Fruit fly (Drosophila melanogaster) whole organism, larva: ENCODE results near the gene CG13842.
A peak's percentile ranks its signal among the peaks of the same experiment; 100 is the strongest.

Source experiments
- noc ChIP-seq: fragments of 200-800 bp; sonication (Bioruptor generic); optimal IDR thresholded peaks from 3 replicates; lab custom pipeline; 2019; ENCODE audit warnings: missing biosample characterization, mild to moderate bottlenecking, missing genetic modification characterization, moderate library complexity

Gene CG13842

dm6 chr3R:22727857-22728256 lies 20.8 kb upstream of the CG13842 start:
- no peak for TF ChIP-seq noc (tag; lab: Kevin White, UChicago)

dm6 chr3R:22727456-22727833 lies 20.4 kb upstream of the CG13842 start:
- TF ChIP-seq noc (tag; lab: Kevin White, UChicago), result no peak

dm6 chr3R:22726771-22727455 lies 19.8 kb upstream of the CG13842 start, which contains the start of gene CG45049:
Gene CG45049 (plus strand): TSS chr3R:22726967.
- no peak for TF ChIP-seq noc (tag; lab: Kevin White, UChicago)

- TF ChIP-seq noc (tag; lab: Kevin White, UChicago), result no peak
Observed at dm6 chr3R:22726031-22726770, 19.1 kb upstream of the CG13842 start, which contains the start of gene RNF220. Gene RNF220 (minus strand): TSS chr3R:22726414.

dm6 chr3R:22724149-22724973 lies 17.3 kb upstream of the CG13842 start, which contains the start of gene Irp-1A:
Gene Irp-1A (minus strand): TSS chr3R:22724587.
- peak; percentile 58 for TF ChIP-seq noc (tag; lab: Kevin White, UChicago)

- no peak for TF ChIP-seq noc (tag; lab: Kevin White, UChicago)
Observed at dm6 chr3R:22720808-22721306, 13.8 kb upstream of the CG13842 start, which contains the start of gene wge. Gene wge (minus strand): TSS chr3R:22721150.

dm6 chr3R:22719607-22719949 lies 12.5 kb upstream of the CG13842 start:
- TF ChIP-seq noc (tag; lab: Kevin White, UChicago), result no peak

- TF ChIP-seq noc (tag; lab: Kevin White, UChicago), result no peak
Observed at dm6 chr3R:22718937-22719606, 12.0 kb upstream of the CG13842 start.

dm6 chr3R:22718401-22718800 lies 11.3 kb upstream of the CG13842 start:
- TF ChIP-seq noc (tag; lab: Kevin White, UChicago), result no peak

- no peak for TF ChIP-seq noc (tag; lab: Kevin White, UChicago)
Observed at dm6 chr3R:22717863-22718262, 10.8 kb upstream of the CG13842 start.

dm6 chr3R:22710662-22711061 lies 3.6 kb upstream of the CG13842 start, which contains the start of gene CG4907:
Gene CG4907 (minus strand): TSS chr3R:22710762.
- TF ChIP-seq noc (tag; lab: Kevin White, UChicago), result no peak

dm6 chr3R:22701793-22702192 lies 5.3 kb downstream of the CG13842 start, which contains the start of the genes CG6972 and CCAP:
Gene CG6972 (plus strand): TSS chr3R:22702007.
Gene CCAP (minus strand): TSS chr3R:22702084.
- no peak for TF ChIP-seq noc (tag; lab: Kevin White, UChicago)

- TF ChIP-seq noc (tag; lab: Kevin White, UChicago), result no peak
Observed at dm6 chr3R:22698208-22698607, 8.9 kb downstream of the CG13842 start, which contains the start of gene Cyp6d4. Gene Cyp6d4 (plus strand): TSS chr3R:22698319.

- no peak for TF ChIP-seq noc (tag; lab: Kevin White, UChicago)
Observed at dm6 chr3R:22694659-22695058, 12.4 kb downstream of the CG13842 start, which contains the start of gene cd. Gene cd (plus strand): TSS chr3R:22694959.

dm6 chr3R:22690311-22690710 lies 16.8 kb downstream of the CG13842 start, which contains the start of the genes wfs1 and Nup133:
Gene wfs1 (minus strand): TSS chr3R:22690380.
Gene Nup133 (plus strand): TSS chr3R:22690607.
- peak; percentile 73 for TF ChIP-seq noc (tag; lab: Kevin White, UChicago)
